Worm (Caenorhabditis elegans) whole organism, L4/young adult: ENCODE results near the gene srz-38.

Experiments used
- W03F9.2 ChIP-seq: fragments of 150-350 bp; optimal IDR thresholded peaks from 2 replicates; lab custom pipeline; 2014; ENCODE audit warnings: missing biosample characterization, missing genetic modification characterization
- him-1 ChIP-seq: sonication (generic microtip); optimal IDR thresholded peaks from 2 replicates; lab custom pipeline; 2016; ENCODE audit warnings: missing genotype, missing genetic modification reagents, missing genetic modification characterization, missing compliant biosample characterization

- TF ChIP-seq him-1 (tag; lab: Kevin White, UChicago): no peak
- TF ChIP-seq W03F9.2 (tag; lab: Kevin White, UChicago): no peak
These were observed 29.4 kb downstream of the srz-38 start for ce11 chrIV:16364581-16364980.
